Worm (Caenorhabditis elegans) whole organism, midembryonic: ENCODE results near the gene rml-3.

ENCODE experiments used
- T22C8.4 ChIP-seq: fragments of 200-800 bp; sonication (Bioruptor generic); IDR thresholded peaks from 2 replicates; pipeline ENCODE4 v1.3.6; 2022; ENCODE audit warnings: missing genetic modification characterization, missing compliant biosample characterization
- cog-1 ChIP-seq: sonication (generic microtip); optimal IDR thresholded peaks from 2 replicates; lab custom pipeline; 2016; ENCODE audit warnings: missing genetic modification characterization, missing compliant biosample characterization
- flt-1 ChIP-seq: fragments of 200-800 bp; sonication (Bioruptor generic); IDR thresholded peaks from 2 replicates; pipeline ENCODE4 v1.3.6; 2022; ENCODE audit warnings: missing genetic modification characterization, missing compliant biosample characterization
- klf-2 ChIP-seq: fragments of 200-800 bp; sonication (Bioruptor generic); conservative IDR thresholded peaks from 2 replicates; pipeline ENCODE4 v1.3.6; 2022; ENCODE audit warnings: missing genetic modification reagents, missing genetic modification characterization, missing compliant biosample characterization
- med-1 ChIP-seq: sonication (generic microtip); optimal IDR thresholded peaks from 2 replicates; lab custom pipeline; 2017; ENCODE audit warnings: missing genetic modification characterization, mild to moderate bottlenecking, missing compliant biosample characterization, antibody characterized with exemption, missing genetic modification reagents; ENCODE audit not compliant: insufficient read depth
- ref-1 ChIP-seq: fragments of 200-800 bp; sonication (Bioruptor generic); conservative IDR thresholded peaks from 2 replicates; pipeline ENCODE4 v1.3.6; 2022; ENCODE audit warnings: missing genetic modification reagents, missing genetic modification characterization, missing compliant biosample characterization
- tab-1 ChIP-seq: fragments of 200-800 bp; sonication (Bioruptor generic); IDR thresholded peaks from 2 replicates; pipeline ENCODE4 v1.3.6; 2022; ENCODE audit warnings: missing genetic modification characterization, missing compliant biosample characterization
- ztf-29 ChIP-seq: fragments of 200-800 bp; sonication (Bioruptor generic); IDR thresholded peaks from 2 replicates; pipeline ENCODE4 v1.3.6; 2022; ENCODE audit warnings: missing genetic modification reagents, missing genetic modification characterization, missing compliant biosample characterization

DNA sequence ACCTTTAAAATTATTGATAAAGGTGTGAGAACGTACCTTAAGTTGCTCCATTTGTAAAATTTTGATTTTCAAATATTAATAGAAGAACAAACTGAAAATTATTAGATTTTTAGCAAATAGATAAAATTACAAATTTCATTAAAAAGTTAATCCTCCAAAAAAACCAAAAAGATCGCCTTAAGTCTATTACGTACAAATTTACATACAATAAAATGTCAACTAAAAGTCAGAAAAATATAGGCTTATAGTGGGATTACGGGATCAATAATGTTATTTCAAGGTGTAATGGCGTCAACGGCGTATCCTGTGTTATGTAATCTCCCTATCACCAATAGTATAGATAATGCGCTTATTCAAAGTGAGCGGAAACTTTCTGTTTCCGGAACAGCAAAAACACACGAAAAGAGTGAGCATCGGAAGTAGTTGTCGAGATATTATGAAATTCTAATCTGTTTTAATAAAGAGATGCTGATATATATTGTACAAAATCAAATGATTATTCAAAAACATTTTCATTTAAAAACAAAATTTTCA, 44.6 kb downstream of the rml-3 start, which contains the start of gene ceh-54:
- TF ChIP-seq tab-1 (no peak), ztf-29 (GFP tag; lab: Robert Waterston, UW) (no peak), cog-1 (tag; lab: Kevin White, UChicago) (no peak), T22C8.4 (no peak), flt-1 (GFP tag; lab: Robert Waterston, UW) (no peak), med-1 (no peak), ref-1 (no peak), klf-2 (GFP tag; lab: Robert Waterston, UW) (no peak)
